Worm (Caenorhabditis elegans) whole organism, L4 larva: Measurements from ENCODE around the gene ctr-9.

Experiments used
- R02D3.7 ChIP-seq: fragments of 150-350 bp; sonication (generic microtip); optimal IDR thresholded peaks from 3 replicates; lab custom pipeline; 2014; ENCODE audit warnings: missing biosample characterization, missing genetic modification characterization
- ceh-44 ChIP-seq: fragments of 200-800 bp; sonication (Bioruptor generic); IDR thresholded peaks from 2 replicates; pipeline ENCODE4 v1.3.6; 2022; ENCODE audit warnings: missing genetic modification reagents, missing genetic modification characterization, missing compliant biosample characterization
- daf-19 ChIP-seq: fragments of 200-800 bp; sonication (Bioruptor generic); conservative IDR thresholded peaks from 2 replicates; pipeline ENCODE4 v1.3.6; 2022; ENCODE audit warnings: missing genetic modification characterization, missing compliant biosample characterization
- dmd-9 ChIP-seq: fragments of 200-800 bp; sonication (Bioruptor generic); IDR thresholded peaks from 2 replicates; pipeline ENCODE4 v1.3.6; 2022; ENCODE audit warnings: missing genetic modification reagents, missing genetic modification characterization, missing compliant biosample characterization
- egl-27 ChIP-seq: sonication (generic microtip); optimal IDR thresholded peaks from 3 replicates; lab custom pipeline; 2017; ENCODE audit warnings: missing biosample characterization, missing genetic modification reagents, missing genetic modification characterization
- hlh-30 ChIP-seq: sonication (generic microtip); optimal IDR thresholded peaks from 2 replicates; lab custom pipeline; 2017; ENCODE audit warnings: antibody characterized with exemption, mild to moderate bottlenecking, missing genetic modification characterization, missing compliant biosample characterization; ENCODE audit not compliant: insufficient read depth
- mep-1 ChIP-seq: fragments of 150-350 bp; sonication (generic microtip); optimal IDR thresholded peaks from 3 replicates; lab custom pipeline; 2014; ENCODE audit warnings: missing biosample characterization, missing genetic modification characterization
- nhr-28 ChIP-seq: fragments of 150-350 bp; optimal IDR thresholded peaks from 2 replicates; lab custom pipeline; 2014; ENCODE audit warnings: missing biosample characterization, missing genetic modification characterization
- nhr-76 ChIP-seq: fragments of 150-350 bp; optimal IDR thresholded peaks from 2 replicates; lab custom pipeline; 2014; ENCODE audit warnings: missing biosample characterization, missing genetic modification characterization
- nhr-77 ChIP-seq: fragments of 150-350 bp; optimal IDR thresholded peaks from 2 replicates; lab custom pipeline; 2014; ENCODE audit warnings: missing biosample characterization, missing genetic modification characterization
- pha-4 ChIP-seq, 2 experiments: fragments of 150-350 bp in 1 of 2; fragments of 200-800 bp in 1 of 2; sonication (Bioruptor generic) in 1 of 2; IDR thresholded peaks in 1 of 2; optimal IDR thresholded peaks in 1 of 2; 2 replicates each; pipeline versions ENCODE4 v1.3.6 to Lab custom; 2014 to 2022; ENCODE audit warnings: missing genetic modification characterization in 2 of 2, missing genetic modification reagents in 2 of 2, missing biosample characterization in 1 of 2, missing compliant biosample characterization in 1 of 2
- unc-39 ChIP-seq: sonication (generic microtip); optimal IDR thresholded peaks from 2 replicates; lab custom pipeline; 2017; ENCODE audit warnings: missing biosample characterization, missing genetic modification characterization
- vab-7 ChIP-seq: fragments of 200-800 bp; sonication (Bioruptor generic); IDR thresholded peaks from 2 replicates; pipeline ENCODE4 v1.3.6; 2022; ENCODE audit warnings: missing genetic modification reagents, missing genetic modification characterization, missing compliant biosample characterization

DNA sequence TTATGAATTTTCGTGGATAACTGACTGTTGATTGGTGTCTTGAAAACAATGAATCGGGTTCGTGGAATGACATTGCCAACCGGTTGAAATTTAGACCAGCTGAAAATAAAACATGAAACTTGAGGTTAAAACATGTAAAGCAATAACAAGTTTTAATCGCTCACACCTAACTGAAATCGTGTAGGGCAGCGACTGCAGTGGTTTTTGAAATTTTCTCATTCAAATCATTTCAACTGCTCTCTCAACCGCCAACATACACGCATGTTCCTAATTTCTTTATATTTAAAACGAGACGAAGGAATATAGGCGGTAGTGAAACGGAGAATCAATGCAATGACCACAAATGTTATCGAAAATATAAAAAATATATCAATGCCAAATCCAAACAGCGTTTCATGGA lies 48.4 kb upstream of the ctr-9 start:
- no peak for TF ChIP-seq nhr-76 (tag; lab: Kevin White, UChicago)
- TF ChIP-seq dmd-9, result no peak
- no peak for TF ChIP-seq ceh-44
- no peak for TF ChIP-seq pha-4 (GFP tag; IDR thresholded peaks at IDR 0.05; lab: Robert Waterston, UW)
- TF ChIP-seq pha-4 (tag; optimal IDR thresholded peaks at IDR 0.05; lab: Kevin White, UChicago), result no peak
- TF ChIP-seq hlh-30 (tag; lab: Kevin White, UChicago), result no peak
- TF ChIP-seq egl-27, result no peak
- no peak for TF ChIP-seq unc-39 (tag; lab: Kevin White, UChicago)
- no peak for TF ChIP-seq R02D3.7 (tag; lab: Kevin White, UChicago)
- TF ChIP-seq vab-7, result no peak
- TF ChIP-seq nhr-77 (tag; lab: Kevin White, UChicago), result no peak
- 0 out of 2 replicates have a peak, but pooled peaks have one; percentile 25 for TF ChIP-seq daf-19 (GFP tag; lab: Robert Waterston, UW)
- TF ChIP-seq mep-1 (tag; lab: Kevin White, UChicago), result no peak
- no peak for TF ChIP-seq nhr-28 (tag; lab: Kevin White, UChicago)
